Worm (Caenorhabditis elegans): ENCODE measurements around the gene Y57G11C.1147.
"Not testable (repeated sequence)": the region's sequence is repeated elsewhere in the genome, so short reads cannot be mapped to it uniquely, and the experiment has no call there.

The Y57G11C.1147 gene

ce11 chrIV:14797354-14797753 lies at the start of gene Y57G11C.1147, which contains the start of gene nuo-3:
TSS of gene Y57G11C.1147 (minus strand) at chrIV:14797514.
TSS of gene nuo-3 (minus strand) at chrIV:14797544.
- no peak for TF ChIP-seq dao-5 (tag; optimal IDR thresholded peaks at IDR 0.05)
- TF ChIP-seq him-1 (tag; optimal IDR thresholded peaks at IDR 0.05), result no peak

ce11 chrIV:14843062-14843461 lies 45.7 kb upstream of the Y57G11C.1147 start, which contains the start of gene Y57G11C.20:
TSS of gene Y57G11C.20 (plus strand) at chrIV:14843362.
- not testable (repeated sequence) for TF ChIP-seq him-1, dao-5, W03F9.2 (tag; optimal IDR thresholded peaks at IDR 0.05)

ce11 chrIV:14838095-14838494 lies 40.8 kb upstream of the Y57G11C.1147 start:
- TF ChIP-seq dao-5 (tag; optimal IDR thresholded peaks at IDR 0.05) (peak; percentile 76), him-1 (tag; optimal IDR thresholded peaks at IDR 0.05) (peak; percentile 72), W03F9.2 (tag; optimal IDR thresholded peaks at IDR 0.05) (no peak)

- TF ChIP-seq dao-5 (tag; optimal IDR thresholded peaks at IDR 0.05) (no peak), him-1 (tag; optimal IDR thresholded peaks at IDR 0.05) (no peak), W03F9.2 (tag; optimal IDR thresholded peaks at IDR 0.05) (no peak)
Observed at ce11 chrIV:14836885-14837284, 39.6 kb upstream of the Y57G11C.1147 start, which contains the start of gene Y57G11C.22. TSS of gene Y57G11C.22 (plus strand) at chrIV:14837211.

- TF ChIP-seq W03F9.2 (tag; optimal IDR thresholded peaks at IDR 0.05) (no peak), dao-5 (tag; optimal IDR thresholded peaks at IDR 0.05) (no peak), him-1 (tag; optimal IDR thresholded peaks at IDR 0.05) (no peak)
Observed at ce11 chrIV:14833537-14833936, 36.2 kb upstream of the Y57G11C.1147 start.

ce11 chrIV:14829026-14829425 lies 31.7 kb upstream of the Y57G11C.1147 start, which contains the start of gene hhat-2:
TSS of gene hhat-2 (minus strand) at chrIV:14829126.
- no peak for TF ChIP-seq W03F9.2 (tag; optimal IDR thresholded peaks at IDR 0.05)
- TF ChIP-seq dao-5 (tag; optimal IDR thresholded peaks at IDR 0.05), result no peak
- TF ChIP-seq him-1 (tag; optimal IDR thresholded peaks at IDR 0.05), result no peak

ce11 chrIV:14828218-14828617 lies 30.9 kb upstream of the Y57G11C.1147 start:
- no peak for TF ChIP-seq W03F9.2 (tag; optimal IDR thresholded peaks at IDR 0.05)
- TF ChIP-seq him-1 (tag; optimal IDR thresholded peaks at IDR 0.05), result no peak
- no peak for TF ChIP-seq dao-5 (tag; optimal IDR thresholded peaks at IDR 0.05)

ce11 chrIV:14826151-14826757 lies 28.9 kb upstream of the Y57G11C.1147 start:
- TF ChIP-seq him-1 (tag; optimal IDR thresholded peaks at IDR 0.05) (no peak), dao-5 (tag; optimal IDR thresholded peaks at IDR 0.05) (no peak), W03F9.2 (tag; optimal IDR thresholded peaks at IDR 0.05) (no peak)

- no peak for TF ChIP-seq him-1 (tag; optimal IDR thresholded peaks at IDR 0.05)
- no peak for TF ChIP-seq dao-5 (tag; optimal IDR thresholded peaks at IDR 0.05)
- TF ChIP-seq W03F9.2 (tag; optimal IDR thresholded peaks at IDR 0.05), result no peak
Observed at ce11 chrIV:14825379-14825778, 28.1 kb upstream of the Y57G11C.1147 start, which contains the start of gene rps-18. TSS of gene rps-18 (plus strand) at chrIV:14825679.

- TF ChIP-seq him-1 (tag; optimal IDR thresholded peaks at IDR 0.05) (peak; percentile 32), W03F9.2 (tag; optimal IDR thresholded peaks at IDR 0.05) (peak; percentile 42), dao-5 (tag; optimal IDR thresholded peaks at IDR 0.05) (no peak)
Observed at ce11 chrIV:14824878-14825352, 27.6 kb upstream of the Y57G11C.1147 start, which contains the start of gene sec-61.A. TSS of gene sec-61.A (minus strand) at chrIV:14825264.

ce11 chrIV:14824201-14824600 lies 26.9 kb upstream of the Y57G11C.1147 start:
- TF ChIP-seq W03F9.2 (tag; optimal IDR thresholded peaks at IDR 0.05) (no peak), dao-5 (tag; optimal IDR thresholded peaks at IDR 0.05) (no peak), him-1 (tag; optimal IDR thresholded peaks at IDR 0.05) (no peak)

- TF ChIP-seq dao-5 (tag; optimal IDR thresholded peaks at IDR 0.05), result peak; percentile 35
- TF ChIP-seq W03F9.2 (tag; optimal IDR thresholded peaks at IDR 0.05), result no peak
Observed at ce11 chrIV:14822267-14822666, 25.0 kb upstream of the Y57G11C.1147 start.

- TF ChIP-seq W03F9.2 (tag; optimal IDR thresholded peaks at IDR 0.05), result no peak
- no peak for TF ChIP-seq dao-5 (tag; optimal IDR thresholded peaks at IDR 0.05)
- TF ChIP-seq him-1 (tag; optimal IDR thresholded peaks at IDR 0.05), result no peak
Observed at ce11 chrIV:14816288-14816687, 19.0 kb upstream of the Y57G11C.1147 start, which contains the start of gene Y57G11C.46. TSS of gene Y57G11C.46 (minus strand) at chrIV:14816388.

- TF ChIP-seq him-1 (tag; optimal IDR thresholded peaks at IDR 0.05) (no peak), dao-5 (tag; optimal IDR thresholded peaks at IDR 0.05) (no peak), W03F9.2 (tag; optimal IDR thresholded peaks at IDR 0.05) (no peak)
Observed at ce11 chrIV:14806903-14807302, 9.6 kb upstream of the Y57G11C.1147 start, which contains the start of gene oig-5. TSS of gene oig-5 (plus strand) at chrIV:14807203.
